Worm (Caenorhabditis elegans): ENCODE results near the gene F14H3.14.

The F14H3.14 gene

ce11 chrV:16073856-16074255 is 11.2 kb upstream of the F14H3.14 start, which contains the start of gene srj-10:
Gene srj-10 (minus strand): TSS chrV:16073956.
- TF ChIP-seq ref-1 (GFP tag; conservative IDR thresholded peaks at IDR 0.05) (no peak), tab-1 (GFP tag; IDR thresholded peaks at IDR 0.05) (no peak), ztf-23 (GFP tag; IDR thresholded peaks at IDR 0.05) (no peak), klf-2 (GFP tag; conservative IDR thresholded peaks at IDR 0.05) (no peak), cog-1 (tag; optimal IDR thresholded peaks at IDR 0.05) (no peak), ztf-29 (GFP tag; IDR thresholded peaks at IDR 0.05) (no peak), T22C8.4 (GFP tag; IDR thresholded peaks at IDR 0.05) (no peak), med-1 (GFP tag; optimal IDR thresholded peaks at IDR 0.05; ENCODE audit: insufficient read depth) (no peak), flt-1 (GFP tag; IDR thresholded peaks at IDR 0.05) (no peak)

- TF ChIP-seq med-1 (GFP tag; optimal IDR thresholded peaks at IDR 0.05; ENCODE audit: insufficient read depth): no peak
- no peak for TF ChIP-seq tab-1 (GFP tag; IDR thresholded peaks at IDR 0.05)
- TF ChIP-seq ref-1 (GFP tag; conservative IDR thresholded peaks at IDR 0.05): no peak
- no peak for TF ChIP-seq cog-1 (tag; optimal IDR thresholded peaks at IDR 0.05)
- no peak for TF ChIP-seq T22C8.4 (GFP tag; IDR thresholded peaks at IDR 0.05)
- no peak for TF ChIP-seq flt-1 (GFP tag; IDR thresholded peaks at IDR 0.05)
- no peak for TF ChIP-seq klf-2 (GFP tag; conservative IDR thresholded peaks at IDR 0.05)
- TF ChIP-seq ztf-23 (GFP tag; IDR thresholded peaks at IDR 0.05): no peak
- TF ChIP-seq ztf-29 (GFP tag; IDR thresholded peaks at IDR 0.05): no peak
These were observed 8.5 kb upstream of the F14H3.14 start, which contains the start of gene nhr-176 for ce11 chrV:16071167-16071566. Gene nhr-176 (plus strand): TSS chrV:16071325.

ce11 chrV:16068938-16069337 is 6.2 kb upstream of the F14H3.14 start, which contains the start of gene cyp-35D1:
Gene cyp-35D1 (plus strand): TSS chrV:16069238.
- TF ChIP-seq flt-1 (GFP tag; IDR thresholded peaks at IDR 0.05) (no peak), T22C8.4 (GFP tag; IDR thresholded peaks at IDR 0.05) (no peak), tab-1 (GFP tag; IDR thresholded peaks at IDR 0.05) (no peak), ztf-29 (GFP tag; IDR thresholded peaks at IDR 0.05) (no peak), klf-2 (GFP tag; conservative IDR thresholded peaks at IDR 0.05) (no peak), ref-1 (GFP tag; conservative IDR thresholded peaks at IDR 0.05) (no peak), cog-1 (tag; optimal IDR thresholded peaks at IDR 0.05) (no peak)

- TF ChIP-seq tab-1 (GFP tag; IDR thresholded peaks at IDR 0.05) (no peak), cog-1 (tag; optimal IDR thresholded peaks at IDR 0.05) (no peak), T22C8.4 (GFP tag; IDR thresholded peaks at IDR 0.05) (no peak), med-1 (GFP tag; optimal IDR thresholded peaks at IDR 0.05; ENCODE audit: insufficient read depth) (no peak)
These were observed 695 bp downstream of the F14H3.14 start, which contains the start of gene fbxa-100 for ce11 chrV:16061993-16062392. Gene fbxa-100 (minus strand): TSS chrV:16062093.

- no peak for TF ChIP-seq ztf-29 (GFP tag; IDR thresholded peaks at IDR 0.05)
- TF ChIP-seq ztf-23 (GFP tag; IDR thresholded peaks at IDR 0.05): no peak
- no peak for TF ChIP-seq cog-1 (tag; optimal IDR thresholded peaks at IDR 0.05)
- no peak for TF ChIP-seq T22C8.4 (GFP tag; IDR thresholded peaks at IDR 0.05)
- TF ChIP-seq klf-2 (GFP tag; conservative IDR thresholded peaks at IDR 0.05): no peak
These were observed 2.6 kb downstream of the F14H3.14 start, which contains the start of gene F14H3.15 for ce11 chrV:16060135-16060534. Gene F14H3.15 (minus strand): TSS chrV:16060235.

- TF ChIP-seq cog-1 (tag; optimal IDR thresholded peaks at IDR 0.05): no peak
- no peak for TF ChIP-seq T22C8.4 (GFP tag; IDR thresholded peaks at IDR 0.05)
- no peak for TF ChIP-seq ztf-23 (GFP tag; IDR thresholded peaks at IDR 0.05)
These were observed 3.8 kb downstream of the F14H3.14 start, which contains the start of gene F14H3.6 for ce11 chrV:16058872-16059271. Gene F14H3.6 (minus strand): TSS chrV:16058893.

- TF ChIP-seq ztf-23 (GFP tag; IDR thresholded peaks at IDR 0.05): no peak
- TF ChIP-seq ztf-29 (GFP tag; IDR thresholded peaks at IDR 0.05): no peak
- no peak for TF ChIP-seq klf-2 (GFP tag; conservative IDR thresholded peaks at IDR 0.05)
- TF ChIP-seq ref-1 (GFP tag; conservative IDR thresholded peaks at IDR 0.05): no peak
- TF ChIP-seq T22C8.4 (GFP tag; IDR thresholded peaks at IDR 0.05): no peak
- no peak for TF ChIP-seq cog-1 (tag; optimal IDR thresholded peaks at IDR 0.05)
- no peak for TF ChIP-seq tab-1 (GFP tag; IDR thresholded peaks at IDR 0.05)
- no peak for TF ChIP-seq med-1 (GFP tag; optimal IDR thresholded peaks at IDR 0.05; ENCODE audit: insufficient read depth)
- TF ChIP-seq flt-1 (GFP tag; IDR thresholded peaks at IDR 0.05): no peak
These were observed 5.7 kb downstream of the F14H3.14 start, which contains the start of gene F14H3.5 for ce11 chrV:16057010-16057463. Gene F14H3.5 (minus strand): TSS chrV:16057060.

- no peak for TF ChIP-seq klf-2 (GFP tag; conservative IDR thresholded peaks at IDR 0.05)
- no peak for TF ChIP-seq flt-1 (GFP tag; IDR thresholded peaks at IDR 0.05)
- no peak for TF ChIP-seq ref-1 (GFP tag; conservative IDR thresholded peaks at IDR 0.05)
- TF ChIP-seq ztf-23 (GFP tag; IDR thresholded peaks at IDR 0.05): no peak
- TF ChIP-seq med-1 (GFP tag; optimal IDR thresholded peaks at IDR 0.05; ENCODE audit: insufficient read depth): no peak
- no peak for TF ChIP-seq ztf-29 (GFP tag; IDR thresholded peaks at IDR 0.05)
- TF ChIP-seq T22C8.4 (GFP tag; IDR thresholded peaks at IDR 0.05): no peak
- TF ChIP-seq cog-1 (tag; optimal IDR thresholded peaks at IDR 0.05): no peak
- TF ChIP-seq tab-1 (GFP tag; IDR thresholded peaks at IDR 0.05): no peak
These were observed 7.7 kb downstream of the F14H3.14 start, which contains the start of gene F14H3.4 for ce11 chrV:16055031-16055430. Gene F14H3.4 (minus strand): TSS chrV:16055072.

- TF ChIP-seq ztf-23 (GFP tag; IDR thresholded peaks at IDR 0.05) (no peak), klf-2 (GFP tag; conservative IDR thresholded peaks at IDR 0.05) (no peak), med-1 (GFP tag; optimal IDR thresholded peaks at IDR 0.05; ENCODE audit: insufficient read depth) (no peak)
These were observed 9.3 kb downstream of the F14H3.14 start, which contains the start of gene F14H3.3 for ce11 chrV:16053373-16053772. Gene F14H3.3 (minus strand): TSS chrV:16053473.

ce11 chrV:16049177-16049576 is 13.5 kb downstream of the F14H3.14 start, which contains the start of gene best-12:
Gene best-12 (plus strand): TSS chrV:16049477.
- TF ChIP-seq ztf-23 (GFP tag; IDR thresholded peaks at IDR 0.05) (no peak), ztf-29 (GFP tag; IDR thresholded peaks at IDR 0.05) (no peak), klf-2 (GFP tag; conservative IDR thresholded peaks at IDR 0.05) (no peak), med-1 (GFP tag; optimal IDR thresholded peaks at IDR 0.05; ENCODE audit: insufficient read depth) (no peak), T22C8.4 (GFP tag; IDR thresholded peaks at IDR 0.05) (no peak), tab-1 (GFP tag; IDR thresholded peaks at IDR 0.05) (no peak), cog-1 (tag; optimal IDR thresholded peaks at IDR 0.05) (no peak), ref-1 (GFP tag; conservative IDR thresholded peaks at IDR 0.05) (no peak)

All from whole organism, midembryonic.